Fruit fly (Drosophila melanogaster) whole organism, embryonic: ENCODE measurements around the gene CG32170.

Experiments
- Adf1 ChIP-seq: fragments of 200-800 bp; sonication (Bioruptor generic); IDR thresholded peaks from 2 replicates; pipeline ENCODE4 v1.3.6; 2022; ENCODE audit warnings: missing biosample characterization, missing genetic modification characterization
- CG10543 ChIP-seq: fragments of 200-800 bp; sonication (Bioruptor generic); optimal IDR thresholded peaks from 3 replicates; lab custom pipeline; 2017; ENCODE audit warnings: missing biosample characterization, mild to moderate bottlenecking, missing genetic modification characterization, moderate library complexity
- CG11504 ChIP-seq: fragments of 200-800 bp; sonication (Bioruptor generic); optimal IDR thresholded peaks from 3 replicates; lab custom pipeline; 2019; ENCODE audit warnings: missing biosample characterization, mild to moderate bottlenecking, missing genetic modification characterization, moderate library complexity
- CG12769 ChIP-seq: fragments of 200-800 bp; sonication (Bioruptor generic); optimal IDR thresholded peaks from 2 replicates; lab custom pipeline; 2019; ENCODE audit warnings: missing biosample characterization, mild to moderate bottlenecking, missing genetic modification characterization, moderate library complexity
- CG13894 ChIP-seq: fragments of 200-800 bp; sonication (Bioruptor generic); optimal IDR thresholded peaks from 3 replicates; lab custom pipeline; 2018; ENCODE audit warnings: missing biosample characterization, mild to moderate bottlenecking, missing genetic modification characterization, moderate library complexity
- CG14050 ChIP-seq: fragments of 200-800 bp; sonication (Bioruptor generic); IDR thresholded peaks from 3 replicates; pipeline ENCODE4 v1.3.6; 2022; ENCODE audit warnings: missing biosample characterization, missing genetic modification characterization
- CG15073 ChIP-seq: fragments of 200-800 bp; sonication (Bioruptor generic); optimal IDR thresholded peaks from 2 replicates; lab custom pipeline; 2016; ENCODE audit warnings: missing biosample characterization, missing genetic modification characterization
- CG1647 ChIP-seq: fragments of 200-800 bp; sonication (Bioruptor generic); optimal IDR thresholded peaks from 3 replicates; lab custom pipeline; 2016; ENCODE audit warnings: missing biosample characterization, missing genetic modification characterization
- CG1832 ChIP-seq: fragments of 200-800 bp; sonication (Bioruptor generic); optimal IDR thresholded peaks from 2 replicates; lab custom pipeline; 2017; ENCODE audit warnings: missing biosample characterization, mild to moderate bottlenecking, missing genetic modification characterization, inconsistent platforms
- CG2199 ChIP-seq: fragments of 200-800 bp; sonication (Bioruptor generic); IDR thresholded peaks from 3 replicates; pipeline ENCODE4 v1.3.6; 2022; ENCODE audit warnings: missing biosample characterization, missing genetic modification characterization
- CG31224 ChIP-seq: fragments of 200-800 bp; sonication (Bioruptor generic); IDR thresholded peaks from 2 replicates; pipeline ENCODE4 v1.3.6; 2022; ENCODE audit warnings: missing biosample characterization, missing genetic modification characterization
- CG32767 ChIP-seq: fragments of 200-800 bp; sonication (Bioruptor generic); IDR thresholded peaks from 2 replicates; pipeline ENCODE4 v1.3.6; 2022; ENCODE audit warnings: missing biosample characterization, missing genetic modification characterization
- CG4404 ChIP-seq: fragments of 200-800 bp; sonication (Bioruptor generic); IDR thresholded peaks from 2 replicates; pipeline ENCODE4 v1.3.6; 2022; ENCODE audit warnings: missing biosample characterization, missing genetic modification characterization
- CG6175 ChIP-seq: fragments of 200-800 bp; sonication (Bioruptor generic); IDR thresholded peaks from 3 replicates; pipeline ENCODE4 v1.3.6; 2022; ENCODE audit warnings: missing biosample characterization, missing genetic modification characterization
- CG8478 ChIP-seq: fragments of >200 bp; optimal IDR thresholded peaks from 2 replicates; lab custom pipeline; 2018
- CG8924 ChIP-seq: fragments of 200-800 bp; optimal IDR thresholded peaks from 3 replicates; lab custom pipeline; 2019; ENCODE audit warnings: missing biosample characterization, mild to moderate bottlenecking, missing genetic modification characterization, moderate library complexity
- CG9215 ChIP-seq: fragments of 200-800 bp; sonication (Bioruptor generic); IDR thresholded peaks from 2 replicates; pipeline ENCODE4 v1.3.6; 2022; ENCODE audit warnings: missing biosample characterization, missing genetic modification characterization
- CrebB ChIP-seq: fragments of 200-800 bp; sonication (Bioruptor generic); optimal IDR thresholded peaks from 3 replicates; lab custom pipeline; 2018; ENCODE audit warnings: missing biosample characterization, mild to moderate bottlenecking, missing genetic modification characterization
- D19B ChIP-seq: fragments of 200-800 bp; sonication (Bioruptor generic); optimal IDR thresholded peaks from 2 replicates; lab custom pipeline; 2017; ENCODE audit warnings: missing biosample characterization, mild to moderate bottlenecking, missing genetic modification characterization
- Dbx ChIP-seq: fragments of 200-800 bp; sonication (Bioruptor generic); IDR thresholded peaks from 3 replicates; pipeline ENCODE4 v1.3.6; 2022; ENCODE audit warnings: missing biosample characterization, missing genetic modification characterization
- Dll ChIP-seq: fragments of 200-800 bp; sonication (Bioruptor generic); IDR thresholded peaks from 4 replicates; pipeline ENCODE4 v1.3.6; 2022; ENCODE audit warnings: missing biosample characterization, missing genetic modification characterization; ENCODE audit not compliant: partially characterized antibody
- HLH3B ChIP-seq: fragments of 200-800 bp; sonication (Bioruptor generic); IDR thresholded peaks from 2 replicates; pipeline ENCODE4 v1.3.6; 2022; ENCODE audit warnings: missing biosample characterization, missing genetic modification characterization
- Hr3 ChIP-seq: fragments of 200-800 bp; sonication (Bioruptor generic); optimal IDR thresholded peaks from 3 replicates; lab custom pipeline; 2016; ENCODE audit warnings: missing biosample characterization, missing genetic modification characterization
- Jarid2 ChIP-seq: fragments of 200-800 bp; sonication (Bioruptor generic); optimal IDR thresholded peaks from 3 replicates; lab custom pipeline; 2017; ENCODE audit warnings: mild to moderate bottlenecking, missing biosample characterization, missing genetic modification reagents, missing genetic modification characterization
- Lim3 ChIP-seq: fragments of 200-800 bp; sonication (Bioruptor generic); IDR thresholded peaks from 2 replicates; pipeline ENCODE4 v1.3.6; 2022; ENCODE audit warnings: missing biosample characterization, missing genetic modification characterization
- Myb ChIP-seq: fragments of 200-800 bp; sonication (Bioruptor generic); optimal IDR thresholded peaks from 2 replicates; lab custom pipeline; 2016; ENCODE audit warnings: missing biosample characterization, missing genetic modification characterization
- NFAT ChIP-seq: fragments of 200-800 bp; sonication (Bioruptor generic); IDR thresholded peaks from 2 replicates; pipeline ENCODE4 v1.3.6; 2022; ENCODE audit warnings: missing biosample characterization, missing genetic modification characterization
- Oaz ChIP-seq: fragments of 200-800 bp; sonication (Bioruptor generic); IDR thresholded peaks from 2 replicates; pipeline ENCODE4 v1.3.6; 2022; ENCODE audit warnings: missing biosample characterization, missing genetic modification characterization
- Spps ChIP-seq: fragments of 200-800 bp; sonication (Bioruptor generic); optimal IDR thresholded peaks from 2 replicates; lab custom pipeline; 2018; ENCODE audit warnings: missing biosample characterization, mild to moderate bottlenecking, missing genetic modification characterization
- ara ChIP-seq: fragments of 200-800 bp; sonication (Bioruptor generic); IDR thresholded peaks from 2 replicates; pipeline ENCODE4 v1.3.6; 2022; ENCODE audit warnings: missing biosample characterization, missing genetic modification characterization
- crol ChIP-seq: fragments of 200-800 bp; sonication (Bioruptor generic); IDR thresholded peaks from 2 replicates; pipeline ENCODE4 v1.3.6; 2022; ENCODE audit warnings: missing biosample characterization, missing genetic modification characterization
- cwo ChIP-seq: fragments of 200-800 bp; sonication (Bioruptor generic); optimal IDR thresholded peaks from 3 replicates; lab custom pipeline; 2017; ENCODE audit warnings: missing biosample characterization, missing genetic modification characterization, mild to moderate bottlenecking, moderate library complexity, missing genetic modification reagents
- danr ChIP-seq: fragments of 200-800 bp; sonication (Bioruptor generic); IDR thresholded peaks from 2 replicates; pipeline ENCODE4 v1.3.6; 2022; ENCODE audit warnings: missing biosample characterization, missing genetic modification characterization
- ems ChIP-seq: fragments of 200-800 bp; sonication (Bioruptor generic); optimal IDR thresholded peaks from 3 replicates; lab custom pipeline; 2016; ENCODE audit warnings: missing biosample characterization, missing genetic modification characterization
- esg ChIP-seq: fragments of 200-800 bp; sonication (Bioruptor generic); conservative IDR thresholded peaks from 2 replicates; pipeline ENCODE4 v1.3.6; 2022; ENCODE audit warnings: missing biosample characterization, missing genetic modification characterization
- ewg ChIP-seq: fragments of 200-800 bp; sonication (Bioruptor generic); optimal IDR thresholded peaks from 3 replicates; lab custom pipeline; 2017; ENCODE audit warnings: mild to moderate bottlenecking, missing biosample characterization, missing genetic modification reagents, missing genetic modification characterization
- fd96Cb ChIP-seq: fragments of 200-800 bp; sonication (Bioruptor generic); optimal IDR thresholded peaks from 2 replicates; lab custom pipeline; 2018; ENCODE audit warnings: missing biosample characterization, mild to moderate bottlenecking, missing genetic modification characterization, moderate library complexity
- gem ChIP-seq: fragments of 200-800 bp; sonication (Bioruptor generic); optimal IDR thresholded peaks from 2 replicates; lab custom pipeline; 2019; ENCODE audit warnings: missing biosample characterization, mild to moderate bottlenecking, missing genetic modification characterization, moderate library complexity
- gfzf ChIP-seq: fragments of 200-800 bp; sonication (Bioruptor generic); optimal IDR thresholded peaks from 2 replicates; lab custom pipeline; 2016; ENCODE audit warnings: missing biosample characterization, mild to moderate bottlenecking, missing genetic modification characterization, moderate library complexity
- insv ChIP-seq, 2 experiments: fragments of 200-800 bp; sonication (Bioruptor generic); optimal IDR thresholded peaks; 3 replicates each; lab custom pipeline; 2016 to 2018; ENCODE audit warnings: missing biosample characterization in 2 of 2, missing genetic modification characterization in 2 of 2
- klu ChIP-seq: fragments of 200-800 bp; sonication (Bioruptor generic); IDR thresholded peaks from 2 replicates; pipeline ENCODE4 v1.3.6; 2022; ENCODE audit warnings: missing biosample characterization, missing genetic modification characterization
- nmo ChIP-seq: fragments of 200-800 bp; sonication (Bioruptor generic); optimal IDR thresholded peaks from 2 replicates; lab custom pipeline; 2018; ENCODE audit warnings: missing biosample characterization, mild to moderate bottlenecking, missing genetic modification characterization, moderate library complexity
- run ChIP-seq: fragments of 200-800 bp; sonication (Bioruptor generic); optimal IDR thresholded peaks from 3 replicates; lab custom pipeline; 2018; ENCODE audit warnings: missing biosample characterization, mild to moderate bottlenecking, missing genetic modification characterization
- sd ChIP-seq: fragments of 200-800 bp; sonication (Bioruptor generic); optimal IDR thresholded peaks from 3 replicates; lab custom pipeline; 2018; ENCODE audit warnings: missing biosample characterization, mild to moderate bottlenecking, missing genetic modification characterization, moderate library complexity
- seq ChIP-seq: fragments of 200-800 bp; sonication (Bioruptor generic); IDR thresholded peaks from 2 replicates; pipeline ENCODE4 v1.3.6; 2022; ENCODE audit warnings: missing biosample characterization, missing genetic modification characterization
- sob ChIP-seq: fragments of 200-800 bp; sonication (Bioruptor generic); IDR thresholded peaks from 2 replicates; pipeline ENCODE4 v1.3.6; 2022; ENCODE audit warnings: missing biosample characterization, missing genetic modification characterization
- sqz ChIP-seq: fragments of 200-800 bp; sonication (Bioruptor generic); optimal IDR thresholded peaks from 3 replicates; lab custom pipeline; 2018; ENCODE audit warnings: missing biosample characterization, mild to moderate bottlenecking, missing genetic modification characterization
- tgo ChIP-seq: fragments of 200-800 bp; sonication (Bioruptor generic); IDR thresholded peaks from 3 replicates; pipeline ENCODE4 v1.3.6; 2022; ENCODE audit warnings: missing biosample characterization, missing genetic modification characterization
- tup ChIP-seq: fragments of 200-800 bp; sonication (Bioruptor generic); optimal IDR thresholded peaks from 2 replicates; lab custom pipeline; 2016; ENCODE audit warnings: missing biosample characterization, mild to moderate bottlenecking, missing genetic modification characterization, moderate library complexity
- vvl ChIP-seq: fragments of 200-800 bp; sonication (Bioruptor generic); IDR thresholded peaks from 2 replicates; pipeline ENCODE4 v1.3.6; 2022; ENCODE audit warnings: missing biosample characterization, missing genetic modification characterization
- zfh1 ChIP-seq: fragments of 200-800 bp; sonication (Bioruptor generic); IDR thresholded peaks from 3 replicates; pipeline ENCODE4 v1.3.6; 2022; ENCODE audit warnings: missing biosample characterization, missing genetic modification characterization

CG32170 gene

dm6 chr3L:16876785-16877468 lies at the start of gene CG32170 (continued):
- TF ChIP-seq CG8924: no peak
- TF ChIP-seq CG9215: no peak
- no peak for TF ChIP-seq danr
- no peak for TF ChIP-seq zfh1 (GFP tag; lab: Robert Waterston, UW)
- peak; percentile 60 for TF ChIP-seq CG10543 (GFP tag; lab: Kevin White, UChicago)
- TF ChIP-seq ewg: no peak
- TF ChIP-seq CG6175 (GFP tag; lab: Robert Waterston, UW): peak; percentile 73; the same call in 2 of the 3 replicates
- peak; percentile 45 for TF ChIP-seq sd
- no peak for TF ChIP-seq sqz (GFP tag; lab: Kevin White, UChicago)
- TF ChIP-seq cwo (GFP tag; lab: Kevin White, UChicago): no peak
- TF ChIP-seq esg (GFP tag; lab: Robert Waterston, UW): no peak
- TF ChIP-seq CG13894 (tag; lab: Kevin White, UChicago): peak; percentile 85
- TF ChIP-seq Adf1 (GFP tag; lab: Robert Waterston, UW): peak; percentile 45; the same call in 1 of the 2 replicates
- no peak for TF ChIP-seq Lim3 (GFP tag; lab: Robert Waterston, UW)
- TF ChIP-seq crol (GFP tag; lab: Robert Waterston, UW): no peak
- TF ChIP-seq fd96Cb (tag; lab: Kevin White, UChicago): no peak
- no peak for TF ChIP-seq CG8478
- no peak for TF ChIP-seq CG4404 (GFP tag; lab: Robert Waterston, UW)
- no peak for TF ChIP-seq insv (GFP tag; optimal IDR thresholded peaks at IDR 0.05; lab: Kevin White, UChicago)
- TF ChIP-seq sob (GFP tag; lab: Robert Waterston, UW): peak; percentile 10; the same call in 1 of the 2 replicates
- peak; percentile 2 for TF ChIP-seq CG12769 (tag; lab: Kevin White, UChicago)
- no peak for TF ChIP-seq tgo (GFP tag; lab: Robert Waterston, UW)
- TF ChIP-seq ara (GFP tag; lab: Robert Waterston, UW): no peak
- no peak for TF ChIP-seq gfzf
- TF ChIP-seq nmo (GFP tag; lab: Kevin White, UChicago): no peak
- no peak for TF ChIP-seq Hr3 (GFP tag; lab: Kevin White, UChicago)
- no peak for TF ChIP-seq CrebB (tag; lab: Kevin White, UChicago)
- no peak for TF ChIP-seq Oaz (GFP tag; lab: Robert Waterston, UW)
- peak; percentile 44; the same call in 1 of the 3 replicates for TF ChIP-seq Dbx
- no peak for TF ChIP-seq CG14050 (GFP tag; lab: Robert Waterston, UW)
- TF ChIP-seq CG1832 (GFP tag; lab: Kevin White, UChicago): peak; percentile 57
- TF ChIP-seq CG11504: no peak
- TF ChIP-seq CG2199 (GFP tag; lab: Robert Waterston, UW): no peak
- TF ChIP-seq NFAT (GFP tag; lab: Robert Waterston, UW): no peak
- TF ChIP-seq CG32767 (GFP tag; lab: Robert Waterston, UW): no peak
- peak; percentile 27 for TF ChIP-seq Jarid2
- no peak for TF ChIP-seq CG1647 (GFP tag; lab: Kevin White, UChicago)
- peak; percentile 78 for TF ChIP-seq CG31224 (GFP tag; lab: Robert Waterston, UW)
- no peak for TF ChIP-seq run (tag; lab: Kevin White, UChicago)
- TF ChIP-seq Myb (GFP tag; lab: Kevin White, UChicago): no peak
- no peak for TF ChIP-seq HLH3B
- TF ChIP-seq D19B (GFP tag; lab: Kevin White, UChicago): peak; percentile 33
- TF ChIP-seq ems: no peak
- no peak for TF ChIP-seq gem
- TF ChIP-seq Dll (GFP tag; lab: Robert Waterston, UW): no peak
- TF ChIP-seq klu (GFP tag; lab: Robert Waterston, UW): no peak
- TF ChIP-seq Spps (tag; lab: Kevin White, UChicago): no peak
- no peak for TF ChIP-seq tup (GFP tag; lab: Kevin White, UChicago)
- no peak for TF ChIP-seq CG15073 (GFP tag; lab: Kevin White, UChicago)
- no peak for TF ChIP-seq seq (GFP tag; lab: Robert Waterston, UW)
- TF ChIP-seq vvl (GFP tag; lab: Robert Waterston, UW): peak; percentile 84
